Worm (Caenorhabditis elegans) whole organism, midembryonic: Measurements from ENCODE around the gene abi-1.

ENCODE experiments used
- cog-1 ChIP-seq: sonication (generic microtip); optimal IDR thresholded peaks from 2 replicates; lab custom pipeline; 2016; ENCODE audit warnings: missing genetic modification characterization, missing compliant biosample characterization
- ref-1 ChIP-seq: fragments of 200-800 bp; sonication (Bioruptor generic); conservative IDR thresholded peaks from 2 replicates; pipeline ENCODE4 v1.3.6; 2022; ENCODE audit warnings: missing genetic modification reagents, missing genetic modification characterization, missing compliant biosample characterization
- ztf-29 ChIP-seq: fragments of 200-800 bp; sonication (Bioruptor generic); IDR thresholded peaks from 2 replicates; pipeline ENCODE4 v1.3.6; 2022; ENCODE audit warnings: missing genetic modification reagents, missing genetic modification characterization, missing compliant biosample characterization

ce11 chrIII:5697963-5698730 lies 5.6 kb upstream of the abi-1 start, which contains the start of the genes lgg-3 and rgs-5:
- no peak for TF ChIP-seq ref-1 (GFP tag; lab: Robert Waterston, UW)
- TF ChIP-seq ztf-29 (GFP tag; lab: Robert Waterston, UW), result no peak
- no peak for TF ChIP-seq cog-1 (tag; lab: Kevin White, UChicago)
